Worm (Caenorhabditis elegans) whole organism, young adult: ENCODE data around the gene srw-97.

ENCODE experiments used
- B0261.1 ChIP-seq: sonication (generic microtip); optimal IDR thresholded peaks from 2 replicates; lab custom pipeline; 2016; ENCODE audit warnings: mild to moderate bottlenecking, missing genetic modification characterization, moderate library complexity, missing compliant biosample characterization
- F23B12.7 ChIP-seq: sonication (generic microtip); optimal IDR thresholded peaks from 2 replicates; lab custom pipeline; 2017; ENCODE audit warnings: missing genetic modification characterization, mild to moderate bottlenecking, missing compliant biosample characterization, antibody characterized with exemption, moderate library complexity; ENCODE audit not compliant: insufficient read depth
- F57A8.1 ChIP-seq: fragments of 200-800 bp; sonication (Bioruptor generic); optimal IDR thresholded peaks from 2 replicates; lab custom pipeline; 2018; ENCODE audit warnings: mild to moderate bottlenecking, missing genetic modification characterization, moderate library complexity, missing compliant biosample characterization
- T26A5.8 ChIP-seq: sonication (generic microtip); optimal IDR thresholded peaks from 2 replicates; lab custom pipeline; 2016; ENCODE audit warnings: missing genetic modification characterization, missing compliant biosample characterization
- Y53G8AR.9 ChIP-seq: fragments of 200-800 bp; sonication (Bioruptor generic); conservative IDR thresholded peaks from 2 replicates; pipeline ENCODE4 v1.3.6; 2022; ENCODE audit warnings: missing genetic modification reagents, missing genetic modification characterization, missing compliant biosample characterization
- akir-1 ChIP-seq: fragments of 200-800 bp; sonication (Bioruptor generic); optimal IDR thresholded peaks from 2 replicates; lab custom pipeline; 2018; ENCODE audit warnings: mild to moderate bottlenecking, missing genetic modification characterization, moderate library complexity, missing compliant biosample characterization
- ama-1 ChIP-seq, 3 experiments: fragments of 150-350 bp in 1 of 3; sonication (generic microtip) in 2 of 3; optimal IDR thresholded peaks; 2 replicates each; lab custom pipeline; 2014 to 2018; ENCODE audit warnings: missing biosample characterization in 2 of 3, missing genetic modification characterization in 2 of 3, missing genetic modification reagents in 2 of 3
- aptf-2 ChIP-seq: fragments of 200-800 bp; sonication (Bioruptor generic); conservative IDR thresholded peaks from 2 replicates; pipeline ENCODE4 v1.3.6; 2022; ENCODE audit warnings: missing genetic modification reagents, missing genetic modification characterization, missing compliant biosample characterization
- aptf-3 ChIP-seq: fragments of 200-800 bp; sonication (Bioruptor generic); IDR thresholded peaks from 2 replicates; pipeline ENCODE4 v1.3.6; 2022; ENCODE audit warnings: missing genetic modification characterization, missing compliant biosample characterization
- ccch-3 ChIP-seq: fragments of 200-800 bp; sonication (Bioruptor generic); optimal IDR thresholded peaks from 2 replicates; lab custom pipeline; 2018; ENCODE audit warnings: mild to moderate bottlenecking, missing genetic modification characterization, missing compliant biosample characterization
- ceh-58 ChIP-seq: fragments of 200-800 bp; sonication (Bioruptor generic); IDR thresholded peaks from 2 replicates; pipeline ENCODE4 v1.3.6; 2022; ENCODE audit warnings: missing genetic modification characterization, missing compliant biosample characterization
- efl-1 ChIP-seq: fragments of 150-350 bp; optimal IDR thresholded peaks from 2 replicates; lab custom pipeline; 2014; ENCODE audit warnings: missing biosample characterization, missing genetic modification reagents, missing genetic modification characterization
- egrh-3 ChIP-seq: fragments of 200-800 bp; sonication (Bioruptor generic); IDR thresholded peaks from 2 replicates; pipeline ENCODE4 v1.3.6; 2022; ENCODE audit warnings: missing genetic modification reagents, missing genetic modification characterization, missing compliant biosample characterization
- ekl-4 ChIP-seq: fragments of 200-800 bp; sonication (Bioruptor generic); IDR thresholded peaks from 2 replicates; pipeline ENCODE4 v1.3.6; 2022; ENCODE audit warnings: missing genetic modification reagents, missing genetic modification characterization, missing compliant biosample characterization
- ets-4 ChIP-seq: fragments of 200-800 bp; sonication (Bioruptor generic); optimal IDR thresholded peaks from 2 replicates; lab custom pipeline; 2018; ENCODE audit warnings: mild to moderate bottlenecking, missing genetic modification characterization, missing compliant biosample characterization
- fkh-3 ChIP-seq: sonication (generic microtip); optimal IDR thresholded peaks from 2 replicates; lab custom pipeline; 2016; ENCODE audit warnings: mild to moderate bottlenecking, missing genetic modification characterization, missing compliant biosample characterization
- gei-17 ChIP-seq: fragments of 200-800 bp; sonication (Bioruptor generic); optimal IDR thresholded peaks from 2 replicates; lab custom pipeline; 2018; ENCODE audit warnings: mild to moderate bottlenecking, missing genetic modification characterization, missing compliant biosample characterization
- let-607 ChIP-seq, 2 experiments: fragments of 200-800 bp in 1 of 2; sonication (Bioruptor generic) in 1 of 2; sonication (generic microtip) in 1 of 2; optimal IDR thresholded peaks; 2 replicates each; lab custom pipeline; 2016 to 2018; ENCODE audit warnings: mild to moderate bottlenecking in 2 of 2, missing compliant biosample characterization in 2 of 2, missing genetic modification characterization in 2 of 2, moderate library complexity in 2 of 2, missing genotype in 1 of 2
- lin-26 ChIP-seq: fragments of 200-800 bp; sonication (Bioruptor generic); IDR thresholded peaks from 2 replicates; pipeline ENCODE4 v1.3.6; 2022; ENCODE audit warnings: missing genetic modification reagents, missing genetic modification characterization, missing compliant biosample characterization
- lin-54 ChIP-seq: fragments of 200-800 bp; sonication (Bioruptor generic); optimal IDR thresholded peaks from 2 replicates; lab custom pipeline; 2018; ENCODE audit warnings: mild to moderate bottlenecking, missing genetic modification characterization, missing compliant biosample characterization
- madf-3 ChIP-seq: fragments of 200-800 bp; sonication (Bioruptor generic); IDR thresholded peaks from 2 replicates; pipeline ENCODE4 v1.3.6; 2022; ENCODE audit warnings: missing genetic modification reagents, missing genetic modification characterization, missing compliant biosample characterization
- mxl-1 ChIP-seq: sonication (generic microtip); optimal IDR thresholded peaks from 2 replicates; lab custom pipeline; 2016; ENCODE audit warnings: missing genetic modification characterization, missing compliant biosample characterization
- nfya-1 ChIP-seq: sonication (generic microtip); optimal IDR thresholded peaks from 2 replicates; lab custom pipeline; 2017; ENCODE audit warnings: antibody characterized with exemption, missing compliant biosample characterization, missing genetic modification characterization, borderline replicate concordance; ENCODE audit not compliant: insufficient read depth
- nfya-2 ChIP-seq: fragments of 200-800 bp; sonication (Bioruptor generic); IDR thresholded peaks from 2 replicates; pipeline ENCODE4 v1.3.6; 2022; ENCODE audit warnings: missing genetic modification reagents, missing genetic modification characterization, missing compliant biosample characterization
- nhr-179 ChIP-seq: sonication (generic microtip); optimal IDR thresholded peaks from 2 replicates; lab custom pipeline; 2016; ENCODE audit warnings: mild to moderate bottlenecking, missing genetic modification characterization, missing compliant biosample characterization
- rpc-1 ChIP-seq, 2 experiments: fragments of 150-350 bp in 1 of 2; sonication (generic microtip) in 1 of 2; optimal IDR thresholded peaks; 2 replicates each; lab custom pipeline; 2014 to 2018; ENCODE audit warnings: missing biosample characterization in 1 of 2, missing genetic modification characterization in 1 of 2, missing genetic modification reagents in 1 of 2, missing genotype in 1 of 2
- snpc-4 ChIP-seq, 5 experiments: fragments of 150-350 bp in 1 of 5; sonication (generic microtip) in 4 of 5; optimal IDR thresholded peaks; 2 replicates each; lab custom pipeline; 2014 to 2018; ENCODE audit warnings: missing genetic modification characterization in 5 of 5, missing biosample characterization in 3 of 5, antibody characterized with exemption in 2 of 5, mild to moderate bottlenecking in 2 of 5, missing compliant biosample characterization in 2 of 5, missing genotype in 2 of 5, moderate library complexity in 2 of 5, missing genetic modification reagents in 1 of 5
- sptf-2 ChIP-seq: fragments of 200-800 bp; sonication (Bioruptor generic); optimal IDR thresholded peaks from 2 replicates; lab custom pipeline; 2018; ENCODE audit warnings: mild to moderate bottlenecking, missing genetic modification characterization, missing compliant biosample characterization
- tbp1 ChIP-seq: fragments of 200-800 bp; sonication (Bioruptor generic); optimal IDR thresholded peaks from 2 replicates; lab custom pipeline; 2018; ENCODE audit warnings: mild to moderate bottlenecking, missing genetic modification characterization, missing compliant biosample characterization
- unc-130 ChIP-seq: sonication (generic microtip); optimal IDR thresholded peaks from 2 replicates; lab custom pipeline; 2016; ENCODE audit warnings: missing genetic modification reagents, missing genetic modification characterization, missing compliant biosample characterization

Gene srw-97

ce11 chrII:1700518-1701091, 31.8 kb upstream of the srw-97 start:
- TF ChIP-seq tbp1 (GFP tag; lab: Kevin White, UChicago) (peak; percentile 76), rpc-1 (optimal IDR thresholded peaks at IDR 0.05; lab: Kevin White, UChicago) (peak; percentile 32), rpc-1 (tag; optimal IDR thresholded peaks at IDR 0.05; lab: Kevin White, UChicago) (peak; percentile 66), B0261.1 (tag; lab: Kevin White, UChicago) (peak; percentile 59), lin-26 (GFP tag; lab: Robert Waterston, UW) (peak; percentile 61; the same call in 1 of the 2 replicates)

ce11 chrII:1695861-1696260, 27.0 kb upstream of the srw-97 start, which contains the start of gene F58E1.13:
F58E1.13 (minus strand) TSS chrII:1695872.
- TF ChIP-seq madf-3 (GFP tag; lab: Robert Waterston, UW) (no peak), efl-1 (peak; percentile 5), aptf-2 (peak; percentile 90), nfya-1 (no peak)

ce11 chrII:1694530-1694929, 25.7 kb upstream of the srw-97 start, which contains the start of gene fbxc-26:
fbxc-26 (minus strand) TSS chrII:1694630.
- TF ChIP-seq Y53G8AR.9 (GFP tag; lab: Robert Waterston, UW) (no peak), nfya-2 (GFP tag; lab: Robert Waterston, UW) (no peak), sptf-2 (no peak), unc-130 (no peak), gei-17 (GFP tag; lab: Kevin White, UChicago) (no peak), ets-4 (GFP tag; lab: Kevin White, UChicago) (no peak), ekl-4 (GFP tag; lab: Robert Waterston, UW) (no peak), let-607 (tag; optimal IDR thresholded peaks at IDR 0.05; lab: Kevin White, UChicago) (no peak)

- TF ChIP-seq F23B12.7 (tag; lab: Kevin White, UChicago), result no peak
- TF ChIP-seq akir-1, result no peak
- no peak for TF ChIP-seq ccch-3 (GFP tag; lab: Kevin White, UChicago)
- no peak for TF ChIP-seq ama-1 (optimal IDR thresholded peaks at IDR 0.05; lab: Kevin White, UChicago)
- no peak for TF ChIP-seq ama-1 (GFP tag; optimal IDR thresholded peaks at IDR 0.05; lab: Kevin White, UChicago)
- no peak for TF ChIP-seq egrh-3
- TF ChIP-seq T26A5.8, result no peak
- no peak for TF ChIP-seq aptf-3 (GFP tag; lab: Robert Waterston, UW)
- TF ChIP-seq ceh-58, result no peak
- no peak for TF ChIP-seq snpc-4 (GFP tag; optimal IDR thresholded peaks at IDR 0.05; lab: Kevin White, UChicago)
- TF ChIP-seq snpc-4 (tag; optimal IDR thresholded peaks at IDR 0.05; lab: Kevin White, UChicago), result no peak
- TF ChIP-seq efl-1, result no peak
- no peak for TF ChIP-seq mxl-1
- TF ChIP-seq F57A8.1, result no peak
These were observed 24.0 kb upstream of the srw-97 start, which contains the start of gene fbxc-21 for ce11 chrII:1692827-1693226. fbxc-21 (minus strand) TSS chrII:1692927.

ce11 chrII:1691011-1691410, 22.2 kb upstream of the srw-97 start, which contains the start of gene fbxc-22:
fbxc-22 (minus strand) TSS chrII:1691111.
- TF ChIP-seq nhr-179 (tag; lab: Kevin White, UChicago) (no peak), fkh-3 (tag; lab: Kevin White, UChicago) (no peak), lin-54 (GFP tag; lab: Kevin White, UChicago) (no peak)
- TF ChIP-seq, all 124 proteins: peak for 0
